Fruit fly (Drosophila melanogaster) whole organism, adult: ENCODE data around the gene CG15878.

Source experiments
- CG11617 ChIP-seq: fragments of 200-800 bp; sonication (Bioruptor generic); optimal IDR thresholded peaks from 2 replicates; lab custom pipeline; 2017; ENCODE audit warnings: mild to moderate bottlenecking, missing biosample characterization, missing genetic modification reagents, missing genetic modification characterization
- CG14711 ChIP-seq: fragments of 200-800 bp; sonication (Bioruptor generic); optimal IDR thresholded peaks from 2 replicates; lab custom pipeline; 2018; ENCODE audit warnings: missing biosample characterization, mild to moderate bottlenecking, missing genetic modification characterization, moderate library complexity
- CG7045 ChIP-seq: fragments of 200-800 bp; sonication (Bioruptor generic); optimal IDR thresholded peaks from 2 replicates; lab custom pipeline; 2017; ENCODE audit warnings: missing biosample characterization, mild to moderate bottlenecking, missing genetic modification characterization
- Clk ChIP-seq: fragments of 200-800 bp; sonication (Bioruptor generic); optimal IDR thresholded peaks from 2 replicates; lab custom pipeline; 2017; ENCODE audit warnings: missing biosample characterization, missing genetic modification characterization
- Mnt ChIP-seq: fragments of 200-800 bp; sonication (Bioruptor generic); optimal IDR thresholded peaks from 2 replicates; lab custom pipeline; 2016; ENCODE audit warnings: missing biosample characterization, mild to moderate bottlenecking, missing genetic modification characterization
- bab1 ChIP-seq: fragments of 200-800 bp; sonication (Bioruptor generic); optimal IDR thresholded peaks from 3 replicates; lab custom pipeline; 2019; ENCODE audit warnings: missing biosample characterization, mild to moderate bottlenecking, missing genetic modification characterization, moderate library complexity
- cic ChIP-seq: fragments of 200-800 bp; sonication (Bioruptor generic); optimal IDR thresholded peaks from 2 replicates; lab custom pipeline; 2017; ENCODE audit warnings: missing biosample characterization, mild to moderate bottlenecking, missing genetic modification characterization, moderate library complexity
- cnc ChIP-seq, 2 experiments: fragments of >200 bp; optimal IDR thresholded peaks; 2 replicates each; lab custom pipeline; 2017
- kay ChIP-seq: fragments of 200-800 bp; sonication (Bioruptor generic); peaks from one replicate; lab custom pipeline; 2016; ENCODE audit warnings: missing biosample characterization, missing genetic modification characterization, borderline replicate concordance
- ovo ChIP-seq: fragments of 200-800 bp; sonication (Bioruptor generic); optimal IDR thresholded peaks from 2 replicates; lab custom pipeline; 2016; ENCODE audit warnings: missing biosample characterization, missing genetic modification characterization
- pad ChIP-seq: fragments of 200-800 bp; sonication (Bioruptor generic); optimal IDR thresholded peaks from 3 replicates; lab custom pipeline; 2017; ENCODE audit warnings: missing biosample characterization, missing genetic modification characterization, mild to moderate bottlenecking, moderate library complexity, missing genetic modification reagents

DNA sequence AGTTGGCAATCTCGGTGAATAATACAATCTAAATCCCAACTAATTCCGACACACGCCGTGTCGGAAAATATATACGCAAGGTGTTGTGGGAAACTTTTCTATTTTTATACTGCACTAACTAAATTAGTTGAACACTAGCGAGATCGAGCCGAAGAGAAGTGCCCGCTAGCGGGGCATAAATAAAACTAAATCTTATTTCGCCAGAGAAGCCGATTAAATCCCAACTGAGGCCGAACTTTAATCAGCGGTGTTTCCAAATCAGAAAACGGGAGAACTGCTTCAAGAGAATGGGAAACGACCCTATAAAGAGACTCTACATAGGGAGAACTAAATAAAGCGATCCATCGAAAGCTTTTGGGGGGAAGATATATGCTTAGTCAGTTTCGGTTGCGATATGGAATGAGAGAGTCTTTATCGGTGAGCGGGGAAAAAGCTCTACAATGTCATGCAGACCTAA is 20.3 kb downstream of the CG15878 start, which contains the start of gene CG5707:
- TF ChIP-seq kay (GFP tag; lab: Kevin White, UChicago), result peak; percentile 82
- TF ChIP-seq ovo, result no peak
- TF ChIP-seq CG11617 (GFP tag; lab: Kevin White, UChicago), result peak; percentile 39
- peak; percentile 53 for TF ChIP-seq pad
- no peak for TF ChIP-seq CG7045 (GFP tag; lab: Kevin White, UChicago)
- peak; percentile 45 for TF ChIP-seq Mnt (GFP tag; lab: Kevin White, UChicago)
- TF ChIP-seq cnc (optimal IDR thresholded peaks at IDR 0.05; lab: Kevin White, UChicago), result peak in 1 of 2 experiments; percentile 54
- TF ChIP-seq bab1, result peak; percentile 10
- TF ChIP-seq cic (GFP tag; lab: Kevin White, UChicago), result no peak
- peak; percentile 15 for TF ChIP-seq CG14711
- no peak for TF ChIP-seq Clk
